Fruit fly (Drosophila melanogaster): ENCODE measurements around the gene stx.

The stx gene

dm6 chrX:10744773-10745589 lies at the start of gene stx:
stx (minus strand) TSS chrX:10744943.
- TF ChIP-seq Chrac-16 (GFP tag; optimal IDR thresholded peaks at IDR 0.05): no peak
- TF ChIP-seq ara (GFP tag; IDR thresholded peaks at IDR 0.05): no peak
- TF ChIP-seq slou (GFP tag; optimal IDR thresholded peaks at IDR 0.05): no peak
- TF ChIP-seq trh (GFP tag; optimal IDR thresholded peaks at IDR 0.05): no peak
- TF ChIP-seq ham (GFP tag; IDR thresholded peaks at IDR 0.05): no peak; the same call in 1 of the 2 replicates
- TF ChIP-seq CG18764 (GFP tag; optimal IDR thresholded peaks at IDR 0.05): no peak
- no peak for TF ChIP-seq B-H2 (GFP tag; optimal IDR thresholded peaks at IDR 0.05)
- peak; percentile 91 for TF ChIP-seq HLHmδ (GFP tag; optimal IDR thresholded peaks at IDR 0.05)
- TF ChIP-seq CG12769 (tag; optimal IDR thresholded peaks at IDR 0.05): peak; percentile 49
- peak; percentile 71 for TF ChIP-seq CG14710 (tag; optimal IDR thresholded peaks at IDR 0.05)
- TF ChIP-seq cas (GFP tag; IDR thresholded peaks at IDR 0.05): 0 out of 2 replicates have a peak, but pooled peaks have one; percentile 21
- peak; percentile 90 for TF ChIP-seq ato (GFP tag; IDR thresholded peaks at IDR 0.05; ENCODE audit: partially characterized antibody)
- TF ChIP-seq ewg (GFP tag; optimal IDR thresholded peaks at IDR 0.05): no peak
- no peak for TF ChIP-seq crp (GFP tag; optimal IDR thresholded peaks at IDR 0.05)
- TF ChIP-seq toy (GFP tag; IDR thresholded peaks at IDR 0.05): 0 out of 2 replicates have a peak, but pooled peaks have one; percentile 41
- no peak for TF ChIP-seq CG9215 (GFP tag; IDR thresholded peaks at IDR 0.05)
- TF ChIP-seq CG11504 (tag; optimal IDR thresholded peaks at IDR 0.05): peak; percentile 1
- peak; percentile 59; the same call in 1 of the 2 replicates for TF ChIP-seq sob (GFP tag; IDR thresholded peaks at IDR 0.05)
- peak; percentile 21 for TF ChIP-seq Meics (GFP tag; optimal IDR thresholded peaks at IDR 0.05)
- TF ChIP-seq CG5953 (GFP tag; IDR thresholded peaks at IDR 0.05): peak; percentile 61
- TF ChIP-seq CG8388 (GFP tag; optimal IDR thresholded peaks at IDR 0.05): no peak
- no peak for TF ChIP-seq ac (GFP tag; optimal IDR thresholded peaks at IDR 0.05)
- no peak for TF ChIP-seq Six4 (GFP tag; optimal IDR thresholded peaks at IDR 0.05)
- TF ChIP-seq eyg (GFP tag; optimal IDR thresholded peaks at IDR 0.05): no peak
- TF ChIP-seq CG2199 (GFP tag; IDR thresholded peaks at IDR 0.05): peak; percentile 53; the same call in 1 of the 3 replicates
- no peak for TF ChIP-seq her (GFP tag; optimal IDR thresholded peaks at IDR 0.05)
- TF ChIP-seq lov (optimal IDR thresholded peaks at IDR 0.05): no peak
- 0 out of 3 replicates have a peak, but pooled peaks have one; percentile 52 for TF ChIP-seq lov (GFP tag; IDR thresholded peaks at IDR 0.05)
- TF ChIP-seq CG8290 (GFP tag; optimal IDR thresholded peaks at IDR 0.05): no peak
- TF ChIP-seq CG8290 (tag; optimal IDR thresholded peaks at IDR 0.05): peak in 1 of 2 experiments; percentile 80
- no peak for TF ChIP-seq pfk (GFP tag; optimal IDR thresholded peaks at IDR 0.05)
- TF ChIP-seq Antp (GFP tag; optimal IDR thresholded peaks at IDR 0.05): no peak
- no peak for TF ChIP-seq CG3838 (GFP tag; optimal IDR thresholded peaks at IDR 0.05)
- no peak for TF ChIP-seq Usf (GFP tag; optimal IDR thresholded peaks at IDR 0.05)
- TF ChIP-seq az2 (GFP tag; optimal IDR thresholded peaks at IDR 0.05): no peak
- no peak for TF ChIP-seq dimm (GFP tag; IDR thresholded peaks at IDR 0.05)
- TF ChIP-seq Jarid2 (GFP tag; optimal IDR thresholded peaks at IDR 0.05): peak; percentile 94
- TF ChIP-seq CG2120 (GFP tag; optimal IDR thresholded peaks at IDR 0.05): peak; percentile 3
- no peak for TF ChIP-seq CG8281 (tag; optimal IDR thresholded peaks at IDR 0.05)
- peak; percentile 98 for TF ChIP-seq vnd (GFP tag; IDR thresholded peaks at IDR 0.05; ENCODE audit: partially characterized antibody)
- peak; percentile 63 for TF ChIP-seq caup (GFP tag; optimal IDR thresholded peaks at IDR 0.05; ENCODE audit: severe bottlenecking)
- no peak for TF ChIP-seq CG14667 (GFP tag; IDR thresholded peaks at IDR 0.05)
- no peak for TF ChIP-seq HmgD (GFP tag; optimal IDR thresholded peaks at IDR 0.05)
- TF ChIP-seq Optix (GFP tag; IDR thresholded peaks at IDR 0.05): no peak; the same call in 2 of the 3 replicates
- TF ChIP-seq pb (GFP tag; optimal IDR thresholded peaks at IDR 0.05): no peak
- TF ChIP-seq CG2116 (GFP tag; optimal IDR thresholded peaks at IDR 0.05): peak; percentile 84
- TF ChIP-seq sim (GFP tag; IDR thresholded peaks at IDR 0.05): peak; percentile 57; the same call in 1 of the 2 replicates
- no peak for TF ChIP-seq Hsf (GFP tag; optimal IDR thresholded peaks at IDR 0.05)
- 0 out of 3 replicates have a peak, but pooled peaks have one; percentile 15 for TF ChIP-seq CG11560 (tag; IDR thresholded peaks at IDR 0.05)
- TF ChIP-seq Tbp (GFP tag; optimal IDR thresholded peaks at IDR 0.05): peak; percentile 38

All from whole organism, embryonic.